Worm (Caenorhabditis elegans) whole organism, L2 larva: ENCODE data around the gene gipc-2.

Experiments used
- ceh-16 ChIP-seq: fragments of 150-350 bp; optimal IDR thresholded peaks from 2 replicates; lab custom pipeline; 2014; ENCODE audit warnings: missing biosample characterization, missing genetic modification characterization
- unc-39 ChIP-seq: fragments of 150-350 bp; optimal IDR thresholded peaks from 2 replicates; lab custom pipeline; 2014; ENCODE audit warnings: missing biosample characterization, missing genetic modification characterization
- unc-62 ChIP-seq: fragments of 150-350 bp; optimal IDR thresholded peaks from 2 replicates; lab custom pipeline; 2014; ENCODE audit warnings: missing biosample characterization, missing genetic modification reagents, missing genetic modification characterization

ce11 chrIV:10040803-10041202 is 13.3 kb upstream of the gipc-2 start, which contains the start of gene dhs-31:
- TF ChIP-seq unc-62 (GFP tag; lab: Kevin White, UChicago) (no peak), unc-39 (tag; lab: Kevin White, UChicago) (no peak), ceh-16 (tag; lab: Kevin White, UChicago) (no peak)
